Worm (Caenorhabditis elegans) whole organism, mixed stage, embryonic: ENCODE measurements around the gene C14F11.4.

ENCODE experiments used
- ceh-39 ChIP-seq: fragments of 150-350 bp; optimal IDR thresholded peaks from 2 replicates; lab custom pipeline; 2014; ENCODE audit warnings: missing biosample characterization, missing genetic modification characterization
- ceh-83 ChIP-seq: fragments of 200-800 bp; sonication (Bioruptor generic); optimal IDR thresholded peaks from 2 replicates; lab custom pipeline; 2018; ENCODE audit warnings: mild to moderate bottlenecking, missing genetic modification characterization, missing compliant biosample characterization
- ces-1 ChIP-seq: fragments of 150-350 bp; optimal IDR thresholded peaks from 2 replicates; lab custom pipeline; 2014; ENCODE audit warnings: missing biosample characterization, missing genetic modification reagents, missing genetic modification characterization
- elt-1 ChIP-seq: sonication (generic microtip); optimal IDR thresholded peaks from 2 replicates; lab custom pipeline; 2017; ENCODE audit warnings: missing genetic modification characterization, mild to moderate bottlenecking, missing compliant biosample characterization, antibody characterized with exemption, moderate library complexity, borderline replicate concordance; ENCODE audit not compliant: insufficient read depth
- elt-3 ChIP-seq: fragments of 150-350 bp; optimal IDR thresholded peaks from 2 replicates; lab custom pipeline; 2014; ENCODE audit warnings: missing biosample characterization, missing genetic modification characterization
- mab-5 ChIP-seq: fragments of 150-350 bp; optimal IDR thresholded peaks from 2 replicates; lab custom pipeline; 2014; ENCODE audit warnings: missing biosample characterization, missing genetic modification characterization
- nhr-12 ChIP-seq: fragments of 150-350 bp; optimal IDR thresholded peaks from 2 replicates; lab custom pipeline; 2014; ENCODE audit warnings: missing biosample characterization, missing genetic modification characterization
- nhr-76 ChIP-seq: sonication (generic microtip); optimal IDR thresholded peaks from 2 replicates; lab custom pipeline; 2017; ENCODE audit warnings: missing biosample characterization, missing genetic modification characterization
- pha-4 ChIP-seq: fragments of 150-350 bp; optimal IDR thresholded peaks from 2 replicates; lab custom pipeline; 2018; ENCODE audit warnings: missing biosample characterization, missing genetic modification reagents, missing genetic modification characterization
- unc-62 ChIP-seq: fragments of 150-350 bp; optimal IDR thresholded peaks from 2 replicates; lab custom pipeline; 2014; ENCODE audit warnings: missing biosample characterization, missing genetic modification reagents, missing genetic modification characterization
- ztf-11 ChIP-seq: fragments of 150-350 bp; optimal IDR thresholded peaks from 2 replicates; lab custom pipeline; 2014; ENCODE audit warnings: missing biosample characterization, missing genetic modification characterization

DNA sequence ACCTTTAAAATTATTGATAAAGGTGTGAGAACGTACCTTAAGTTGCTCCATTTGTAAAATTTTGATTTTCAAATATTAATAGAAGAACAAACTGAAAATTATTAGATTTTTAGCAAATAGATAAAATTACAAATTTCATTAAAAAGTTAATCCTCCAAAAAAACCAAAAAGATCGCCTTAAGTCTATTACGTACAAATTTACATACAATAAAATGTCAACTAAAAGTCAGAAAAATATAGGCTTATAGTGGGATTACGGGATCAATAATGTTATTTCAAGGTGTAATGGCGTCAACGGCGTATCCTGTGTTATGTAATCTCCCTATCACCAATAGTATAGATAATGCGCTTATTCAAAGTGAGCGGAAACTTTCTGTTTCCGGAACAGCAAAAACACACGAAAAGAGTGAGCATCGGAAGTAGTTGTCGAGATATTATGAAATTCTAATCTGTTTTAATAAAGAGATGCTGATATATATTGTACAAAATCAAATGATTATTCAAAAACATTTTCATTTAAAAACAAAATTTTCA lies 38.6 kb downstream of the C14F11.4 start, which contains the start of gene ceh-54:
- no peak for TF ChIP-seq ces-1 (GFP tag; lab: Kevin White, UChicago)
- no peak for TF ChIP-seq elt-1 (tag; lab: Kevin White, UChicago)
- no peak for TF ChIP-seq elt-3 (tag; lab: Kevin White, UChicago)
- TF ChIP-seq ztf-11 (tag; lab: Kevin White, UChicago) = no peak
- TF ChIP-seq ceh-83 (GFP tag; lab: Kevin White, UChicago) = no peak
- TF ChIP-seq ceh-39 = no peak
- no peak for TF ChIP-seq nhr-76 (tag; lab: Kevin White, UChicago)
- TF ChIP-seq nhr-12 (tag; lab: Kevin White, UChicago) = no peak
- no peak for TF ChIP-seq unc-62
- no peak for TF ChIP-seq mab-5 (tag; lab: Kevin White, UChicago)
- TF ChIP-seq pha-4 (tag; lab: Kevin White, UChicago) = no peak
